Fruit fly (Drosophila melanogaster) whole organism, embryonic: ENCODE results near the gene CG17768.

Experiments used
- Abd-B ChIP-seq: fragments of 200-800 bp; sonication (Bioruptor generic); optimal IDR thresholded peaks from 2 replicates; lab custom pipeline; 2018; ENCODE audit warnings: missing biosample characterization, mild to moderate bottlenecking, missing genetic modification characterization, moderate library complexity
- Ada2b ChIP-seq: fragments of 200-800 bp; sonication (Bioruptor generic); IDR thresholded peaks from 2 replicates; pipeline ENCODE4 v1.3.6; 2022; ENCODE audit warnings: missing biosample characterization, missing genetic modification characterization
- Antp ChIP-seq: fragments of 200-800 bp; sonication (Bioruptor generic); optimal IDR thresholded peaks from 3 replicates; lab custom pipeline; 2016; ENCODE audit warnings: missing biosample characterization, missing genetic modification characterization
- CG10321 ChIP-seq: fragments of 200-800 bp; sonication (Bioruptor generic); IDR thresholded peaks from 2 replicates; pipeline ENCODE4 v1.3.6; 2022; ENCODE audit warnings: missing biosample characterization, missing genetic modification characterization
- CG10654 ChIP-seq: fragments of 200-800 bp; sonication (Bioruptor generic); optimal IDR thresholded peaks from 2 replicates; lab custom pipeline; 2016; ENCODE audit warnings: missing biosample characterization, missing genetic modification characterization
- CG15073 ChIP-seq: fragments of 200-800 bp; sonication (Bioruptor generic); optimal IDR thresholded peaks from 2 replicates; lab custom pipeline; 2016; ENCODE audit warnings: missing biosample characterization, missing genetic modification characterization
- CG1647 ChIP-seq: fragments of 200-800 bp; sonication (Bioruptor generic); optimal IDR thresholded peaks from 3 replicates; lab custom pipeline; 2016; ENCODE audit warnings: missing biosample characterization, missing genetic modification characterization
- CG18262 ChIP-seq: fragments of 200-800 bp; optimal IDR thresholded peaks from 3 replicates; lab custom pipeline; 2019; ENCODE audit warnings: missing biosample characterization, mild to moderate bottlenecking, missing genetic modification characterization, moderate library complexity
- CG31441 ChIP-seq: fragments of 200-800 bp; sonication (Bioruptor generic); IDR thresholded peaks from 2 replicates; pipeline ENCODE4 v1.3.6; 2022; ENCODE audit warnings: missing biosample characterization, missing genetic modification characterization
- CG6683 ChIP-seq: fragments of 200-800 bp; sonication (Bioruptor generic); optimal IDR thresholded peaks from 2 replicates; lab custom pipeline; 2017; ENCODE audit warnings: missing biosample characterization, mild to moderate bottlenecking, missing genetic modification characterization, missing genetic modification reagents
- CG7357 ChIP-seq: fragments of 200-800 bp; sonication (Bioruptor generic); IDR thresholded peaks from 3 replicates; pipeline ENCODE4 v1.3.6; 2022; ENCODE audit warnings: missing biosample characterization, missing genetic modification characterization
- CG7928 ChIP-seq: fragments of 200-800 bp; sonication (Bioruptor generic); optimal IDR thresholded peaks from 2 replicates; lab custom pipeline; 2017; ENCODE audit warnings: missing biosample characterization, mild to moderate bottlenecking, missing genetic modification characterization
- CG8290 ChIP-seq, 3 experiments: fragments of 200-800 bp; sonication (Bioruptor generic); optimal IDR thresholded peaks; 2 replicates each; lab custom pipeline; 2016 to 2019; ENCODE audit warnings: missing biosample characterization in 3 of 3, missing genetic modification characterization in 3 of 3, mild to moderate bottlenecking in 2 of 3, moderate library complexity in 1 of 3
- Dbx ChIP-seq: fragments of 200-800 bp; sonication (Bioruptor generic); IDR thresholded peaks from 3 replicates; pipeline ENCODE4 v1.3.6; 2022; ENCODE audit warnings: missing biosample characterization, missing genetic modification characterization
- Dp ChIP-seq: fragments of 200-800 bp; sonication (Bioruptor generic); optimal IDR thresholded peaks from 2 replicates; lab custom pipeline; 2018; ENCODE audit warnings: missing biosample characterization, mild to moderate bottlenecking, missing genetic modification characterization, moderate library complexity
- Dref ChIP-seq: fragments of 200-800 bp; sonication (Bioruptor generic); IDR thresholded peaks from 2 replicates; pipeline ENCODE4 v1.3.6; 2022; ENCODE audit warnings: missing biosample characterization, missing genetic modification characterization
- Drgx ChIP-seq: fragments of 200-800 bp; sonication (Bioruptor generic); IDR thresholded peaks from 2 replicates; pipeline ENCODE4 v1.3.6; 2022; ENCODE audit warnings: missing biosample characterization, missing genetic modification characterization
- HHEX ChIP-seq: fragments of 200-800 bp; sonication (Bioruptor generic); optimal IDR thresholded peaks from 3 replicates; lab custom pipeline; 2017; ENCODE audit warnings: missing biosample characterization, mild to moderate bottlenecking, missing genetic modification characterization, missing genetic modification reagents
- MTF-1 ChIP-seq: fragments of 200-800 bp; sonication (Bioruptor generic); optimal IDR thresholded peaks from 2 replicates; lab custom pipeline; 2018; ENCODE audit warnings: missing biosample characterization, mild to moderate bottlenecking, missing genetic modification characterization, borderline replicate concordance
- Mad ChIP-seq: fragments of 200-800 bp; sonication (Bioruptor generic); optimal IDR thresholded peaks from 2 replicates; lab custom pipeline; 2016; ENCODE audit warnings: missing biosample characterization, missing genetic modification characterization
- Mes4 ChIP-seq: fragments of 200-800 bp; sonication (Bioruptor generic); optimal IDR thresholded peaks from 2 replicates; lab custom pipeline; 2016; ENCODE audit warnings: missing biosample characterization, missing genetic modification characterization
- Side ChIP-seq: fragments of 200-800 bp; sonication (Bioruptor generic); optimal IDR thresholded peaks from 2 replicates; lab custom pipeline; 2016; ENCODE audit warnings: missing biosample characterization, missing genetic modification characterization
- Usf ChIP-seq: fragments of 200-800 bp; sonication (Bioruptor generic); optimal IDR thresholded peaks from 2 replicates; lab custom pipeline; 2017; ENCODE audit warnings: missing genotype, missing biosample characterization, missing genetic modification characterization
- amos ChIP-seq: fragments of 200-800 bp; sonication (Bioruptor generic); IDR thresholded peaks from 2 replicates; pipeline ENCODE4 v1.3.6; 2022; ENCODE audit warnings: missing biosample characterization, missing genetic modification characterization; ENCODE audit not compliant: partially characterized antibody
- bbx ChIP-seq: fragments of 200-800 bp; sonication (Bioruptor generic); IDR thresholded peaks from 2 replicates; pipeline ENCODE4 v1.3.6; 2022; ENCODE audit warnings: missing biosample characterization, missing genetic modification characterization; ENCODE audit not compliant: partially characterized antibody
- chif ChIP-seq, 2 experiments: fragments of 200-800 bp; sonication (Bioruptor generic); optimal IDR thresholded peaks; 3 replicates each; lab custom pipeline; 2016; ENCODE audit warnings: missing biosample characterization in 2 of 2, missing genetic modification characterization in 2 of 2
- chm ChIP-seq: fragments of 200-800 bp; sonication (Bioruptor generic); IDR thresholded peaks from 2 replicates; pipeline ENCODE4 v1.3.6; 2022; ENCODE audit warnings: missing biosample characterization, missing genetic modification characterization
- dimm ChIP-seq: fragments of 200-800 bp; sonication (Bioruptor generic); IDR thresholded peaks from 2 replicates; pipeline ENCODE4 v1.3.6; 2022; ENCODE audit warnings: missing biosample characterization, missing genetic modification characterization
- dm ChIP-seq: fragments of 200-800 bp; sonication (Bioruptor generic); optimal IDR thresholded peaks from 3 replicates; lab custom pipeline; 2016; ENCODE audit warnings: missing biosample characterization, missing genetic modification characterization
- dysf ChIP-seq: fragments of 200-800 bp; sonication (Bioruptor generic); IDR thresholded peaks from 3 replicates; pipeline ENCODE4 v1.3.6; 2022; ENCODE audit warnings: missing biosample characterization, missing genetic modification characterization
- ewg ChIP-seq: fragments of 200-800 bp; sonication (Bioruptor generic); optimal IDR thresholded peaks from 3 replicates; lab custom pipeline; 2017; ENCODE audit warnings: mild to moderate bottlenecking, missing biosample characterization, missing genetic modification reagents, missing genetic modification characterization
- fu2 ChIP-seq: fragments of 200-800 bp; sonication (Bioruptor generic); optimal IDR thresholded peaks from 2 replicates; lab custom pipeline; 2016; ENCODE audit warnings: missing biosample characterization, missing genetic modification characterization
- grau ChIP-seq: fragments of 200-800 bp; optimal IDR thresholded peaks from 3 replicates; lab custom pipeline; 2019; ENCODE audit warnings: missing biosample characterization, mild to moderate bottlenecking, missing genetic modification characterization, moderate library complexity
- hb ChIP-seq: fragments of 200-800 bp; sonication (Bioruptor generic); IDR thresholded peaks from 3 replicates; pipeline ENCODE4 v1.3.6; 2022; ENCODE audit warnings: missing biosample characterization, missing genetic modification characterization; ENCODE audit not compliant: partially characterized antibody
- kay ChIP-seq: fragments of 200-800 bp; sonication (Bioruptor generic); optimal IDR thresholded peaks from 2 replicates; lab custom pipeline; 2016; ENCODE audit warnings: missing biosample characterization, missing genetic modification characterization
- kni ChIP-seq: fragments of 200-800 bp; sonication (Bioruptor generic); optimal IDR thresholded peaks from 3 replicates; lab custom pipeline; 2017; ENCODE audit warnings: mild to moderate bottlenecking, missing biosample characterization, missing genetic modification reagents, missing genetic modification characterization
- lilli ChIP-seq: fragments of 200-800 bp; sonication (Bioruptor generic); optimal IDR thresholded peaks from 3 replicates; lab custom pipeline; 2016; ENCODE audit warnings: missing biosample characterization, missing genetic modification characterization
- lola ChIP-seq, 3 experiments: fragments of >200 bp in 2 of 3; fragments of 200-800 bp in 1 of 3; sonication (Bioruptor generic) in 1 of 3; optimal IDR thresholded peaks; 2 replicates each; lab custom pipeline; 2017 to 2019; ENCODE audit warnings: missing biosample characterization in 3 of 3, missing genetic modification characterization in 3 of 3, mild to moderate bottlenecking in 1 of 3, moderate library complexity in 1 of 3
- maf-S ChIP-seq: fragments of 200-800 bp; sonication (Bioruptor generic); optimal IDR thresholded peaks from 2 replicates; lab custom pipeline; 2016; ENCODE audit warnings: missing biosample characterization, missing genetic modification characterization
- nau ChIP-seq: fragments of 200-800 bp; sonication (Bioruptor generic); optimal IDR thresholded peaks from 3 replicates; lab custom pipeline; 2017; ENCODE audit warnings: missing biosample characterization, mild to moderate bottlenecking, missing genetic modification characterization, missing genetic modification reagents
- nerfin-1 ChIP-seq: fragments of 200-800 bp; sonication (Bioruptor generic); optimal IDR thresholded peaks from 3 replicates; lab custom pipeline; 2019; ENCODE audit warnings: missing biosample characterization, mild to moderate bottlenecking, missing genetic modification characterization, moderate library complexity
- oc ChIP-seq: fragments of 200-800 bp; sonication (Bioruptor generic); optimal IDR thresholded peaks from 2 replicates; lab custom pipeline; 2018; ENCODE audit warnings: missing biosample characterization, mild to moderate bottlenecking, missing genetic modification characterization, moderate library complexity
- shn ChIP-seq: fragments of 200-800 bp; sonication (Bioruptor generic); optimal IDR thresholded peaks from 3 replicates; lab custom pipeline; 2016; ENCODE audit warnings: missing biosample characterization, missing genetic modification characterization
- sim ChIP-seq: fragments of 200-800 bp; sonication (Bioruptor generic); IDR thresholded peaks from 2 replicates; pipeline ENCODE4 v1.3.6; 2022; ENCODE audit warnings: missing biosample characterization, missing genetic modification characterization
- tup ChIP-seq: fragments of 200-800 bp; sonication (Bioruptor generic); optimal IDR thresholded peaks from 2 replicates; lab custom pipeline; 2016; ENCODE audit warnings: missing biosample characterization, mild to moderate bottlenecking, missing genetic modification characterization, moderate library complexity
- twi ChIP-seq: fragments of 200-800 bp; optimal IDR thresholded peaks from 2 replicates; lab custom pipeline; 2019; ENCODE audit warnings: missing biosample characterization, mild to moderate bottlenecking, missing genetic modification characterization, moderate library complexity
- vnd ChIP-seq: fragments of 200-800 bp; sonication (Bioruptor generic); IDR thresholded peaks from 3 replicates; pipeline ENCODE4 v1.3.6; 2022; ENCODE audit warnings: missing biosample characterization, missing genetic modification characterization; ENCODE audit not compliant: partially characterized antibody
- zf30C ChIP-seq: fragments of 200-800 bp; sonication (Bioruptor generic); optimal IDR thresholded peaks from 3 replicates; lab custom pipeline; 2018; ENCODE audit warnings: missing biosample characterization, mild to moderate bottlenecking, missing genetic modification characterization
- zfh2 ChIP-seq: fragments of 200-800 bp; sonication (Bioruptor generic); optimal IDR thresholded peaks from 2 replicates; lab custom pipeline; 2016; ENCODE audit warnings: missing biosample characterization, missing genetic modification characterization

Gene CG17768

DNA sequence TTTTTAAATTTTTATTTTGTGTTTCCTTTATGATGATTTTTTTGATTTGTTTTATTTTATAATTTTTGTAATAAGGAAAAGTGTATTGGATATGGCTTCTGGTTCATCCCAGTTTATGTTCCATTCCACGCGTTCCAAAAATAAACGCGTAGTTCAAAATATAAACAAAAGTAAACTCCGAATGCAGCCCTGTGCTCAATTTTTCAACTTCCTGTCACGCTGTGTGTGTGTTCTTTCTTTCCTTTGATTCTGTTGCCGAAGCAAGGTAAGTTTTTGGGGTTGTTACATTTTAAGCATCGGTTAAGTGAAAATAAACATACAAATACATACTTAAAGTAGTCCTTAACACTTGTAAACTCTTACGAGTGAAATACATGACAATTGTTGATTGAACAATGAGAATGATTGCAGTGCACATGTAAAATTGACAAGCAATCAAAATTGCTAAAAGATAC, 3.1 kb upstream of the CG17768 start, which contains the start of the genes Ip259 and RpS27A (continued):
- TF ChIP-seq sim (GFP tag; lab: Robert Waterston, UW) (peak; percentile 64; the same call in 1 of the 2 replicates), Dref (GFP tag; lab: Robert Waterston, UW) (peak; percentile 57), Side (GFP tag; lab: Kevin White, UChicago) (peak; percentile 75), kni (GFP tag; lab: Kevin White, UChicago) (no peak), zfh2 (peak; percentile 57), shn (GFP tag; lab: Kevin White, UChicago) (peak; percentile 70), dysf (GFP tag; lab: Robert Waterston, UW) (peak; percentile 77; the same call in 1 of the 3 replicates), Dbx (peak; percentile 88), twi (tag; lab: Kevin White, UChicago) (peak; percentile 46), vnd (GFP tag; lab: Robert Waterston, UW) (no peak), CG10321 (GFP tag; lab: Robert Waterston, UW) (peak; percentile 44; the same call in 1 of the 2 replicates), kay (GFP tag; lab: Kevin White, UChicago) (no peak), grau (tag; lab: Kevin White, UChicago) (peak; percentile 69), amos (GFP tag; lab: Robert Waterston, UW) (peak; percentile 38; the same call in 1 of the 2 replicates), dimm (GFP tag; lab: Robert Waterston, UW) (no peak), CG1647 (peak; percentile 64), CG7928 (GFP tag; lab: Kevin White, UChicago) (peak; percentile 69), Antp (peak; percentile 61), zf30C (GFP tag; lab: Kevin White, UChicago) (no peak), Mad (GFP tag; lab: Kevin White, UChicago) (peak; percentile 46), Drgx (GFP tag; lab: Robert Waterston, UW) (0 out of 2 replicates have a peak, but pooled peaks have one; percentile 5), CG7357 (GFP tag; lab: Robert Waterston, UW) (peak; percentile 61; the same call in 1 of the 3 replicates), CG31441 (GFP tag; lab: Robert Waterston, UW) (no peak; the same call in 1 of the 2 replicates), nau (GFP tag; lab: Kevin White, UChicago) (peak; percentile 69), dm (GFP tag; lab: Kevin White, UChicago) (peak; percentile 96), ewg (peak; percentile 64), CG15073 (GFP tag; lab: Kevin White, UChicago) (no peak), lilli (GFP tag; lab: Kevin White, UChicago) (peak; percentile 48), Mes4 (peak; percentile 87), oc (tag; lab: Kevin White, UChicago) (no peak), bbx (GFP tag; lab: Robert Waterston, UW) (peak; percentile 34; the same call in 1 of the 2 replicates), CG18262 (tag; lab: Kevin White, UChicago) (peak; percentile 54), MTF-1 (GFP tag; lab: Kevin White, UChicago) (no peak), CG10654 (GFP tag; lab: Kevin White, UChicago) (peak; percentile 69), chm (GFP tag; lab: Robert Waterston, UW) (peak; percentile 86; the same call in 1 of the 2 replicates), maf-S (peak; percentile 57), fu2 (GFP tag; lab: Kevin White, UChicago) (peak; percentile 69), lola (GFP tag; optimal IDR thresholded peaks at IDR 0.05; lab: Kevin White, UChicago) (peak in 1 of 3 experiments; percentile 36), Abd-B (no peak), hb (GFP tag; lab: Robert Waterston, UW) (no peak), Usf (peak; percentile 78), Ada2b (no peak; the same call in 1 of the 2 replicates), nerfin-1 (tag; lab: Kevin White, UChicago) (peak; percentile 59), Dp (GFP tag; lab: Kevin White, UChicago) (no peak), chif (GFP tag; optimal IDR thresholded peaks at IDR 0.05; lab: Kevin White, UChicago) (peak; percentile 53 to 75), HHEX (GFP tag; lab: Kevin White, UChicago) (peak; percentile 82), CG8290 (GFP tag; optimal IDR thresholded peaks at IDR 0.05; lab: Kevin White, UChicago) (peak; percentile 74), CG8290 (tag; optimal IDR thresholded peaks at IDR 0.05; lab: Kevin White, UChicago) (peak in 1 of 2 experiments; percentile 63), CG6683 (GFP tag; lab: Kevin White, UChicago) (peak; percentile 51), tup (GFP tag; lab: Kevin White, UChicago) (no peak)
